Fruit fly (Drosophila melanogaster): ENCODE data around the gene Corp.

Corp gene

DNA sequence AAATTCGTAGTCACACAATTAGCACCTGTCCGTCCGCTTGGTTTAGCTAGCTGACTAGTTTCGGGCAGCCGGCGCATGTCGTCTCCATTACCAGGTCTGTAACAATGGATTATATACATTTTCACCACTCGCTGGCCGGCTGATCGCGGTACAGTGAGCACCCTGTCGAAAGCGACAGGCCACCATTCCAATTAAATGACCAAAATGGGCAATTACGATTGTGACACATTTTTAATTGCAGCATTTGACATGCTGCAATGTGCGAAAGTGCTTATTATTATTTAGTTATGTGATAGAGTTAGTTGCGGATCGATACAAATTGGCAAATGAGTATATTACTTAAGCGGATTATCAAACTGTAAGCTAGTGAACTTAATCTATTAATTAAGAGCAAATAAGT lies 8.0 kb downstream of the Corp start (continued):
- TF ChIP-seq gcm (GFP tag; optimal IDR thresholded peaks at IDR 0.05) (no peak), CG11093 (GFP tag; IDR thresholded peaks at IDR 0.05) (no peak), tgo (GFP tag; IDR thresholded peaks at IDR 0.05) (no peak), CG15269 (tag; optimal IDR thresholded peaks at IDR 0.05) (peak; percentile 38), CG16813 (GFP tag; IDR thresholded peaks at IDR 0.05; ENCODE audit: partially characterized antibody) (no peak), CG7556 (GFP tag; optimal IDR thresholded peaks at IDR 0.05) (no peak), CG1792 (GFP tag; optimal IDR thresholded peaks at IDR 0.05) (no peak), Sox102F (GFP tag; optimal IDR thresholded peaks at IDR 0.05) (peak; percentile 20), wor (GFP tag; IDR thresholded peaks at IDR 0.05) (no peak), eve (GFP tag; optimal IDR thresholded peaks at IDR 0.05) (no peak), Dfd (GFP tag; optimal IDR thresholded peaks at IDR 0.05) (no peak), Tbp (GFP tag; optimal IDR thresholded peaks at IDR 0.05) (no peak), HLH3B (GFP tag; IDR thresholded peaks at IDR 0.05) (no peak), CG9609 (GFP tag; optimal IDR thresholded peaks at IDR 0.05) (no peak), CG11085 (GFP tag; IDR thresholded peaks at IDR 0.05) (no peak), chm (GFP tag; IDR thresholded peaks at IDR 0.05) (no peak), grn (GFP tag; optimal IDR thresholded peaks at IDR 0.05) (no peak), Hr51 (GFP tag; optimal IDR thresholded peaks at IDR 0.05) (peak in 1 of 2 experiments; percentile 30), CG2120 (GFP tag; optimal IDR thresholded peaks at IDR 0.05) (peak; percentile 14), CG2712 (tag; optimal IDR thresholded peaks at IDR 0.05) (no peak), Lim3 (GFP tag; IDR thresholded peaks at IDR 0.05) (no peak), CG7963 (GFP tag; IDR thresholded peaks at IDR 0.05; ENCODE audit: partially characterized antibody) (no peak), CG6254 (GFP tag; optimal IDR thresholded peaks at IDR 0.05) (no peak), CG31365 (tag; optimal IDR thresholded peaks at IDR 0.05) (no peak), CG17359 (tag; optimal IDR thresholded peaks at IDR 0.05) (no peak), zen2 (GFP tag; IDR thresholded peaks at IDR 0.05; ENCODE audit: partially characterized antibody) (no peak), lab (GFP tag; optimal IDR thresholded peaks at IDR 0.05) (no peak), CG2678 (tag; optimal IDR thresholded peaks at IDR 0.05) (peak; percentile 44), trh (GFP tag; optimal IDR thresholded peaks at IDR 0.05) (no peak), fd64A (GFP tag; optimal IDR thresholded peaks at IDR 0.05) (no peak), YL-1 (GFP tag; optimal IDR thresholded peaks at IDR 0.05) (no peak), Mrtf (GFP tag; IDR thresholded peaks at IDR 0.05) (no peak), tin (GFP tag; optimal IDR thresholded peaks at IDR 0.05) (no peak), CG12659 (GFP tag; optimal IDR thresholded peaks at IDR 0.05) (no peak), Jarid2 (GFP tag; optimal IDR thresholded peaks at IDR 0.05) (no peak), rib (GFP tag; IDR thresholded peaks at IDR 0.05) (no peak), D19A (tag; optimal IDR thresholded peaks at IDR 0.05) (no peak), CG14860 (GFP tag; IDR thresholded peaks at IDR 0.05; ENCODE audit: partially characterized antibody) (no peak), CG11723 (GFP tag; optimal IDR thresholded peaks at IDR 0.05) (no peak), wdn (GFP tag; IDR thresholded peaks at IDR 0.05) (no peak; the same call in 1 of the 2 replicates), CG4730 (GFP tag; IDR thresholded peaks at IDR 0.05) (no peak), CG3847 (GFP tag; IDR thresholded peaks at IDR 0.05) (peak; percentile 10; the same call in 1 of the 2 replicates), CHES-1-like (GFP tag; optimal IDR thresholded peaks at IDR 0.05) (no peak), Adf1 (GFP tag; IDR thresholded peaks at IDR 0.05) (no peak), jigr1 (GFP tag; IDR thresholded peaks at IDR 0.05) (no peak), Gug (GFP tag; IDR thresholded peaks at IDR 0.05) (no peak), ash1 (GFP tag; optimal IDR thresholded peaks at IDR 0.05) (no peak), CG13123 (GFP tag; optimal IDR thresholded peaks at IDR 0.05) (no peak), CG4617 (GFP tag; optimal IDR thresholded peaks at IDR 0.05; ENCODE audit: borderline replicate concordance) (no peak), CrebB (tag; optimal IDR thresholded peaks at IDR 0.05) (no peak), dysf (GFP tag; IDR thresholded peaks at IDR 0.05) (peak; percentile 37; the same call in 1 of the 3 replicates), Oli (tag; optimal IDR thresholded peaks at IDR 0.05) (peak; percentile 13)
